Worm (Caenorhabditis elegans) whole organism, midembryonic: Measurements from ENCODE around the gene C44B9.2.

ENCODE experiments used
- T22C8.4 ChIP-seq: fragments of 200-800 bp; sonication (Bioruptor generic); IDR thresholded peaks from 2 replicates; pipeline ENCODE4 v1.3.6; 2022; ENCODE audit warnings: missing genetic modification characterization, missing compliant biosample characterization
- cog-1 ChIP-seq: sonication (generic microtip); optimal IDR thresholded peaks from 2 replicates; lab custom pipeline; 2016; ENCODE audit warnings: missing genetic modification characterization, missing compliant biosample characterization
- flt-1 ChIP-seq: fragments of 200-800 bp; sonication (Bioruptor generic); IDR thresholded peaks from 2 replicates; pipeline ENCODE4 v1.3.6; 2022; ENCODE audit warnings: missing genetic modification characterization, missing compliant biosample characterization
- klf-2 ChIP-seq: fragments of 200-800 bp; sonication (Bioruptor generic); conservative IDR thresholded peaks from 2 replicates; pipeline ENCODE4 v1.3.6; 2022; ENCODE audit warnings: missing genetic modification reagents, missing genetic modification characterization, missing compliant biosample characterization
- med-1 ChIP-seq: sonication (generic microtip); optimal IDR thresholded peaks from 2 replicates; lab custom pipeline; 2017; ENCODE audit warnings: missing genetic modification characterization, mild to moderate bottlenecking, missing compliant biosample characterization, antibody characterized with exemption, missing genetic modification reagents; ENCODE audit not compliant: insufficient read depth
- ref-1 ChIP-seq: fragments of 200-800 bp; sonication (Bioruptor generic); conservative IDR thresholded peaks from 2 replicates; pipeline ENCODE4 v1.3.6; 2022; ENCODE audit warnings: missing genetic modification reagents, missing genetic modification characterization, missing compliant biosample characterization
- tab-1 ChIP-seq: fragments of 200-800 bp; sonication (Bioruptor generic); IDR thresholded peaks from 2 replicates; pipeline ENCODE4 v1.3.6; 2022; ENCODE audit warnings: missing genetic modification characterization, missing compliant biosample characterization
- ztf-23 ChIP-seq: fragments of 200-800 bp; sonication (Bioruptor generic); IDR thresholded peaks from 2 replicates; pipeline ENCODE4 v1.3.6; 2022; ENCODE audit warnings: missing genetic modification reagents, missing genetic modification characterization, missing compliant biosample characterization
- ztf-29 ChIP-seq: fragments of 200-800 bp; sonication (Bioruptor generic); IDR thresholded peaks from 2 replicates; pipeline ENCODE4 v1.3.6; 2022; ENCODE audit warnings: missing genetic modification reagents, missing genetic modification characterization, missing compliant biosample characterization

The C44B9.2 gene

ce11 chrIII:10868653-10869392 lies 6.4 kb upstream of the C44B9.2 start, which contains the start of the genes cey-4 and vps-50:
Gene cey-4 (minus strand): TSS chrIII:10868703.
Gene vps-50 (plus strand): TSS chrIII:10869193.
- TF ChIP-seq flt-1 (GFP tag; lab: Robert Waterston, UW) (no peak), cog-1 (peak; percentile 35), T22C8.4 (peak; percentile 30; the same call in 1 of the 2 replicates), klf-2 (GFP tag; lab: Robert Waterston, UW) (no peak)

- TF ChIP-seq cog-1 (no peak), klf-2 (GFP tag; lab: Robert Waterston, UW) (no peak), T22C8.4 (no peak), tab-1 (GFP tag; lab: Robert Waterston, UW) (no peak), med-1 (GFP tag; lab: Kevin White, UChicago) (no peak), ref-1 (no peak), ztf-29 (GFP tag; lab: Robert Waterston, UW) (no peak), flt-1 (GFP tag; lab: Robert Waterston, UW) (no peak), ztf-23 (GFP tag; lab: Robert Waterston, UW) (no peak)
Observed at ce11 chrIII:10869595-10869994, 5.6 kb upstream of the C44B9.2 start.

- no peak for TF ChIP-seq ztf-29 (GFP tag; lab: Robert Waterston, UW)
- TF ChIP-seq flt-1 (GFP tag; lab: Robert Waterston, UW) = no peak
- TF ChIP-seq klf-2 (GFP tag; lab: Robert Waterston, UW) = no peak
- TF ChIP-seq med-1 (GFP tag; lab: Kevin White, UChicago) = no peak
- TF ChIP-seq cog-1 = no peak
- no peak for TF ChIP-seq T22C8.4
- no peak for TF ChIP-seq tab-1 (GFP tag; lab: Robert Waterston, UW)
- TF ChIP-seq ref-1 = no peak
- no peak for TF ChIP-seq ztf-23 (GFP tag; lab: Robert Waterston, UW)
Observed at ce11 chrIII:10870161-10870560, 5.1 kb upstream of the C44B9.2 start.

DNA sequence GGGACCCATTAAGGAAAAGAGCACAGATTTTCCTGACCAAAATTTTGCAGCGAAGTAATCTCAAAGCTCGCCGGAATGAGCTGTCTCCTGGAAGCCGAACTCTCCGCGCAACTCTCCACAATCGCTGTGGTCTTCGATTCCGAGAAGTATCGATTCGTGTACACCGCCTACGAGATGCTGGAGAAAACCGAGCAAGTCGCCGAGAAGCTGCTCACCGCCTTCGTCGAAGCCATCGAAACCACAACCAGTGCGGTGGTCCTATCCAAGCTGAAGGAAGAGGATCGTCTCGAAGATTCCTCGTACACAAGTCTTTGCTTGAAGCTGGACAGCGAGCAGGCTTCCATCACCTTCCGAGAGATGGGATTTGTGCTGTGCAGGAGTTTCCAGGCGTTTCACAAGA lies 4.4 kb upstream of the C44B9.2 start:
- TF ChIP-seq ref-1 (no peak), T22C8.4 (no peak)

- TF ChIP-seq flt-1 (GFP tag; lab: Robert Waterston, UW) (no peak), tab-1 (GFP tag; lab: Robert Waterston, UW) (no peak), med-1 (GFP tag; lab: Kevin White, UChicago) (no peak)
Observed at ce11 chrIII:10877542-10877941, 2.3 kb downstream of the C44B9.2 start.

- TF ChIP-seq flt-1 (GFP tag; lab: Robert Waterston, UW) = no peak
Observed at ce11 chrIII:10880083-10880482, 4.9 kb downstream of the C44B9.2 start, which contains the start of gene C44B9.3. Gene C44B9.3 (minus strand): TSS chrIII:10880183.

- TF ChIP-seq klf-2 (GFP tag; lab: Robert Waterston, UW) = no peak
- no peak for TF ChIP-seq flt-1 (GFP tag; lab: Robert Waterston, UW)
- no peak for TF ChIP-seq ref-1
- TF ChIP-seq T22C8.4 = no peak
- no peak for TF ChIP-seq cog-1
- no peak for TF ChIP-seq ztf-29 (GFP tag; lab: Robert Waterston, UW)
- no peak for TF ChIP-seq ztf-23 (GFP tag; lab: Robert Waterston, UW)
- no peak for TF ChIP-seq tab-1 (GFP tag; lab: Robert Waterston, UW)
- TF ChIP-seq med-1 (GFP tag; lab: Kevin White, UChicago) = no peak
Observed at ce11 chrIII:10881462-10881861, 6.2 kb downstream of the C44B9.2 start, which contains the start of gene athp-1. Gene athp-1 (plus strand): TSS chrIII:10881766.

DNA sequence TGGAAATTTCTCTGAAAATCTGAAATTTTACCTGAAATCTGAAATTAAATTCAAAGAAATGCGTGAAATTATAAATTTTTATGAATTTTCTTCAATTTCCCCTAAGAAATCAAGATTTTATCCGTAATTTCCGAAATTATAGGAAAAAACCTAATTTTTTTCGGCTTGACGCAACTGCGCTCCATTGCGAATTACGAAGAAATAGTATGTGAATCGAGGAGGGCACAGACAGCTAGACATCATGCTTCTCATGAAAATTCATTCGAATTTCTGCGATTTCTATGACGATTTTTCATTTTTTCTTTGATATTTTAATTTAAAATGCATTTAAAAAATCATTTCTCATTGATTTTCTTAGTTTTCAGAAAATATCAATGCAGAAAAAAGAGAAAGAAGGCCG lies 6.8 kb downstream of the C44B9.2 start:
- no peak for TF ChIP-seq ref-1
- no peak for TF ChIP-seq cog-1
- no peak for TF ChIP-seq flt-1 (GFP tag; lab: Robert Waterston, UW)
- TF ChIP-seq ztf-23 (GFP tag; lab: Robert Waterston, UW) = no peak
- TF ChIP-seq ztf-29 (GFP tag; lab: Robert Waterston, UW) = no peak
- no peak for TF ChIP-seq tab-1 (GFP tag; lab: Robert Waterston, UW)
- TF ChIP-seq T22C8.4 = no peak
- no peak for TF ChIP-seq klf-2 (GFP tag; lab: Robert Waterston, UW)
- TF ChIP-seq med-1 (GFP tag; lab: Kevin White, UChicago) = no peak

DNA sequence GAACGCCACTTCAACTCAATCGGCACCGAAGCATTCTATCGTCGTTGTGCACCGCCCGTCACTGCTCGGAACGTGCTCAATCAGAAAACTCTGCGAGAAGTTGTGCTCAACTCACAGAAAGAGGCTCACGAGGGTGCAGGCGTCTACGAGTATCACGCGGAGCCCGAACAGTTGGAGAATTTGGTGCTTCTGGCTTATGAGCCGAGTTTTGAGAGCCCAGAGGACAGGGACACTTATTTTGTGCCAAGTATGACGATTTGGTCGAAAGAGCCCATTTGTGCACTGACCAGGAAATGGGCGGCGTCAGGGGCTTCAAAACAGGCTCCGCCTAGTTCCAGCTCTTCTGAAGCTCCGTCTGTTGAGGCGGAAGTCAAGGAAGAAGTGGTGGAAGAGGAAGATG lies 13.6 kb downstream of the C44B9.2 start:
- TF ChIP-seq flt-1 (GFP tag; lab: Robert Waterston, UW) (no peak), cog-1 (no peak), tab-1 (GFP tag; lab: Robert Waterston, UW) (no peak), med-1 (GFP tag; lab: Kevin White, UChicago) (no peak), T22C8.4 (no peak), ref-1 (no peak), ztf-29 (GFP tag; lab: Robert Waterston, UW) (no peak), klf-2 (GFP tag; lab: Robert Waterston, UW) (no peak), ztf-23 (GFP tag; lab: Robert Waterston, UW) (no peak)

- TF ChIP-seq ztf-29 (GFP tag; lab: Robert Waterston, UW) (no peak), klf-2 (GFP tag; lab: Robert Waterston, UW) (no peak), tab-1 (GFP tag; lab: Robert Waterston, UW) (no peak), cog-1 (no peak)
Observed at ce11 chrIII:10894220-10894619, 19.0 kb downstream of the C44B9.2 start, which contains the start of gene fbxb-87. Gene fbxb-87 (plus strand): TSS chrIII:10894520.
